Worm (Caenorhabditis elegans) whole organism, late embryonic: ENCODE results near the gene srh-231.

Experiments
- ceh-24 ChIP-seq: sonication (generic microtip); optimal IDR thresholded peaks from 2 replicates; lab custom pipeline; 2016; ENCODE audit warnings: mild to moderate bottlenecking, missing genetic modification characterization, missing compliant biosample characterization
- che-1 ChIP-seq: sonication (generic microtip); optimal IDR thresholded peaks from 2 replicates; lab custom pipeline; 2016; ENCODE audit warnings: mild to moderate bottlenecking, missing genetic modification characterization, missing compliant biosample characterization
- hlh-15 ChIP-seq: sonication (generic microtip); optimal IDR thresholded peaks from 2 replicates; lab custom pipeline; 2016; ENCODE audit warnings: missing genetic modification characterization, missing compliant biosample characterization
- hlh-30 ChIP-seq: sonication (generic microtip); optimal IDR thresholded peaks from 2 replicates; lab custom pipeline; 2017; ENCODE audit warnings: antibody characterized with exemption, missing genetic modification characterization, missing compliant biosample characterization; ENCODE audit not compliant: insufficient read depth
- lin-11 ChIP-seq: fragments of 200-800 bp; sonication (Bioruptor generic); optimal IDR thresholded peaks from 2 replicates; lab custom pipeline; 2018; ENCODE audit warnings: mild to moderate bottlenecking, missing genetic modification characterization, missing compliant biosample characterization
- nhr-11 ChIP-seq: fragments of 150-350 bp; optimal IDR thresholded peaks from 2 replicates; lab custom pipeline; 2014; ENCODE audit warnings: missing biosample characterization, missing genetic modification characterization
- pat-9 ChIP-seq: fragments of 200-800 bp; sonication (Bioruptor generic); optimal IDR thresholded peaks from 2 replicates; lab custom pipeline; 2018; ENCODE audit warnings: mild to moderate bottlenecking, missing genetic modification characterization, moderate library complexity, missing compliant biosample characterization
- sox-4 ChIP-seq: sonication (generic microtip); optimal IDR thresholded peaks from 2 replicates; lab custom pipeline; 2017; ENCODE audit warnings: mild to moderate bottlenecking, missing genetic modification characterization, inconsistent platforms, missing compliant biosample characterization

ce11 chrV:7325285-7325684, 26.8 kb downstream of the srh-231 start, which contains the start of gene srx-92:
- TF ChIP-seq pat-9 (tag; lab: Kevin White, UChicago) (no peak), che-1 (tag; lab: Kevin White, UChicago) (no peak), lin-11 (no peak), ceh-24 (tag; lab: Kevin White, UChicago) (no peak), hlh-15 (tag; lab: Kevin White, UChicago) (no peak), nhr-11 (tag; lab: Kevin White, UChicago) (no peak), sox-4 (tag; lab: Kevin White, UChicago) (no peak), hlh-30 (tag; lab: Kevin White, UChicago) (no peak)
